Worm (Caenorhabditis elegans) whole organism, L1 larva: ENCODE data around the gene add-1.

Experiments used
- C04F5.9 ChIP-seq: sonication (generic microtip); optimal IDR thresholded peaks from 2 replicates; lab custom pipeline; 2016; ENCODE audit warnings: missing genetic modification characterization, missing compliant biosample characterization
- C16A3.4 ChIP-seq: fragments of 150-350 bp; optimal IDR thresholded peaks from 2 replicates; lab custom pipeline; 2014; ENCODE audit warnings: missing biosample characterization, missing genetic modification characterization
- aha-1 ChIP-seq: fragments of 150-350 bp; optimal IDR thresholded peaks from 2 replicates; lab custom pipeline; 2014; ENCODE audit warnings: missing biosample characterization, missing genetic modification characterization
- alr-1 ChIP-seq: fragments of 200-800 bp; sonication (Bioruptor generic); optimal IDR thresholded peaks from 2 replicates; lab custom pipeline; 2018; ENCODE audit warnings: borderline replicate concordance, mild to moderate bottlenecking, missing genetic modification characterization, missing compliant biosample characterization
- ama-1 ChIP-seq: fragments of 150-350 bp; optimal IDR thresholded peaks from 2 replicates; lab custom pipeline; 2014
- blmp-1 ChIP-seq: fragments of 150-350 bp; optimal IDR thresholded peaks from 2 replicates; lab custom pipeline; 2014; ENCODE audit warnings: missing biosample characterization, missing genetic modification characterization
- ceh-8 ChIP-seq: fragments of 200-800 bp; sonication (Bioruptor generic); optimal IDR thresholded peaks from 2 replicates; lab custom pipeline; 2018; ENCODE audit warnings: mild to moderate bottlenecking, missing genetic modification characterization, moderate library complexity, missing compliant biosample characterization
- ceh-82 ChIP-seq, 3 experiments: fragments of 150-350 bp in 1 of 3; sonication (generic microtip) in 2 of 3; optimal IDR thresholded peaks; 2 replicates each; lab custom pipeline; 2014 to 2017; ENCODE audit warnings: missing biosample characterization in 3 of 3, missing genetic modification characterization in 3 of 3
- ceh-88 ChIP-seq: fragments of 200-800 bp; sonication (Bioruptor generic); IDR thresholded peaks from 2 replicates; pipeline ENCODE4 v1.3.6; 2022; ENCODE audit warnings: missing genetic modification characterization, missing compliant biosample characterization
- dpl-1 ChIP-seq, 3 experiments: fragments of 150-350 bp in 2 of 3; sonication (generic microtip) in 1 of 3; optimal IDR thresholded peaks; 2 replicates each; lab custom pipeline; 2014 to 2017; ENCODE audit warnings: missing biosample characterization in 3 of 3, missing genetic modification characterization in 3 of 3, missing genetic modification reagents in 3 of 3
- dsc-1 ChIP-seq: sonication (generic microtip); optimal IDR thresholded peaks from 2 replicates; lab custom pipeline; 2016; ENCODE audit warnings: mild to moderate bottlenecking, missing genetic modification characterization, missing compliant biosample characterization
- efl-3 ChIP-seq: fragments of 200-800 bp; sonication (Bioruptor generic); optimal IDR thresholded peaks from 2 replicates; lab custom pipeline; 2018; ENCODE audit warnings: mild to moderate bottlenecking, missing genetic modification characterization, missing compliant biosample characterization
- elt-2 ChIP-seq: sonication (generic microtip); optimal IDR thresholded peaks from 2 replicates; lab custom pipeline; 2016; ENCODE audit warnings: missing genetic modification characterization, mild to moderate bottlenecking, inconsistent platforms, missing compliant biosample characterization, missing genetic modification reagents
- elt-3 ChIP-seq, 6 experiments: fragments of 150-350 bp in 1 of 6; sonication (generic microtip); optimal IDR thresholded peaks; 2 replicates each; lab custom pipeline; 2017 to 2018; ENCODE audit warnings: missing biosample characterization in 6 of 6, missing genetic modification characterization in 6 of 6, inconsistent platforms in 1 of 6
- grh-1 ChIP-seq: fragments of 200-800 bp; sonication (Bioruptor generic); IDR thresholded peaks from 2 replicates; pipeline ENCODE4 v1.3.6; 2022; ENCODE audit warnings: missing genetic modification reagents, missing genetic modification characterization, missing compliant biosample characterization
- hpl-2 ChIP-seq: fragments of 150-350 bp; optimal IDR thresholded peaks from 2 replicates; lab custom pipeline; 2014; ENCODE audit warnings: missing biosample characterization, missing genetic modification reagents, missing genetic modification characterization
- irx-1 ChIP-seq: sonication (generic microtip); optimal IDR thresholded peaks from 2 replicates; lab custom pipeline; 2016; ENCODE audit warnings: missing genetic modification characterization, missing compliant biosample characterization
- isw-1 ChIP-seq: fragments of 200-800 bp; sonication (Bioruptor generic); IDR thresholded peaks from 2 replicates; pipeline ENCODE4 v1.3.6; 2022; ENCODE audit warnings: missing genetic modification characterization, missing compliant biosample characterization
- lin-13 ChIP-seq: fragments of 150-350 bp; optimal IDR thresholded peaks from 2 replicates; lab custom pipeline; 2014; ENCODE audit warnings: missing biosample characterization, missing genetic modification reagents, missing genetic modification characterization
- lin-14 ChIP-seq: fragments of 200-800 bp; sonication (Bioruptor generic); optimal IDR thresholded peaks from 2 replicates; lab custom pipeline; 2018; ENCODE audit warnings: mild to moderate bottlenecking, missing genetic modification characterization, moderate library complexity, missing compliant biosample characterization
- lin-15B ChIP-seq: fragments of 150-350 bp; sonication (generic microtip); optimal IDR thresholded peaks from 3 replicates; lab custom pipeline; 2014; ENCODE audit warnings: missing biosample characterization, missing genetic modification characterization
- lin-35 ChIP-seq, 2 experiments: fragments of 150-350 bp; optimal IDR thresholded peaks; 2 replicates each; lab custom pipeline; 2014; ENCODE audit warnings: missing biosample characterization in 2 of 2, missing genetic modification characterization in 2 of 2, missing genetic modification reagents in 2 of 2
- lin-39 ChIP-seq: fragments of 150-350 bp; optimal IDR thresholded peaks from 2 replicates; lab custom pipeline; 2014; ENCODE audit warnings: missing biosample characterization, missing genetic modification reagents, missing genetic modification characterization
- mef-2 ChIP-seq: fragments of 150-350 bp; optimal IDR thresholded peaks from 2 replicates; lab custom pipeline; 2014; ENCODE audit warnings: missing biosample characterization, missing genetic modification characterization
- mep-1 ChIP-seq: fragments of 150-350 bp; optimal IDR thresholded peaks from 2 replicates; lab custom pipeline; 2014; ENCODE audit warnings: missing biosample characterization, missing genetic modification characterization
- nhr-11 ChIP-seq: fragments of 150-350 bp; optimal IDR thresholded peaks from 2 replicates; lab custom pipeline; 2014; ENCODE audit warnings: missing biosample characterization, missing genetic modification characterization
- nhr-19 ChIP-seq: fragments of 200-800 bp; sonication (Bioruptor generic); conservative IDR thresholded peaks from 2 replicates; pipeline ENCODE4 v1.3.6; 2022; ENCODE audit warnings: missing genetic modification characterization, missing compliant biosample characterization
- nhr-20 ChIP-seq: sonication (generic microtip); optimal IDR thresholded peaks from 2 replicates; lab custom pipeline; 2016; ENCODE audit warnings: mild to moderate bottlenecking, missing genetic modification characterization, missing compliant biosample characterization
- nhr-237 ChIP-seq: fragments of 150-350 bp; optimal IDR thresholded peaks from 2 replicates; lab custom pipeline; 2014; ENCODE audit warnings: missing biosample characterization, missing genetic modification characterization
- nhr-28 ChIP-seq: fragments of 150-350 bp; optimal IDR thresholded peaks from 2 replicates; lab custom pipeline; 2014; ENCODE audit warnings: missing biosample characterization, missing genetic modification characterization
- nhr-47 ChIP-seq: sonication (generic microtip); optimal IDR thresholded peaks from 2 replicates; lab custom pipeline; 2016; ENCODE audit warnings: mild to moderate bottlenecking, missing genetic modification characterization, moderate library complexity, missing compliant biosample characterization
- nhr-71 ChIP-seq: sonication (generic microtip); optimal IDR thresholded peaks from 2 replicates; lab custom pipeline; 2016; ENCODE audit warnings: mild to moderate bottlenecking, missing genetic modification characterization, moderate library complexity, missing compliant biosample characterization
- nhr-76 ChIP-seq: sonication (generic microtip); optimal IDR thresholded peaks from 2 replicates; lab custom pipeline; 2017; ENCODE audit warnings: missing biosample characterization, missing genetic modification characterization
- nhr-77 ChIP-seq: fragments of 150-350 bp; optimal IDR thresholded peaks from 2 replicates; lab custom pipeline; 2014; ENCODE audit warnings: missing biosample characterization, missing genetic modification characterization
- nhr-85 ChIP-seq: sonication (generic microtip); peaks from one replicate; lab custom pipeline; 2016; ENCODE audit warnings: missing genetic modification characterization, inconsistent platforms, missing compliant biosample characterization
- pag-3 ChIP-seq: sonication (generic microtip); optimal IDR thresholded peaks from 2 replicates; lab custom pipeline; 2017; ENCODE audit warnings: missing genetic modification characterization, mild to moderate bottlenecking, missing compliant biosample characterization, antibody characterized with exemption, borderline replicate concordance; ENCODE audit not compliant: insufficient read depth
- pax-3 ChIP-seq: fragments of 200-800 bp; sonication (Bioruptor generic); optimal IDR thresholded peaks from 2 replicates; lab custom pipeline; 2018; ENCODE audit warnings: mild to moderate bottlenecking, missing genetic modification characterization, moderate library complexity, missing compliant biosample characterization
- rnt-1 ChIP-seq: sonication (generic microtip); optimal IDR thresholded peaks from 2 replicates; lab custom pipeline; 2016; ENCODE audit warnings: mild to moderate bottlenecking, missing genetic modification characterization, moderate library complexity, missing compliant biosample characterization
- snpc-4 ChIP-seq: fragments of 150-350 bp; optimal IDR thresholded peaks from 2 replicates; lab custom pipeline; 2014; ENCODE audit warnings: missing biosample characterization, missing genetic modification characterization
- snu-23 ChIP-seq: sonication (generic microtip); optimal IDR thresholded peaks from 2 replicates; lab custom pipeline; 2016; ENCODE audit warnings: missing genetic modification characterization, missing compliant biosample characterization
- sox-4 ChIP-seq: sonication (generic microtip); optimal IDR thresholded peaks from 2 replicates; lab custom pipeline; 2016; ENCODE audit warnings: missing genetic modification characterization, missing compliant biosample characterization
- swsn-7 ChIP-seq: sonication (generic microtip); optimal IDR thresholded peaks from 2 replicates; lab custom pipeline; 2016; ENCODE audit warnings: missing genetic modification characterization, missing compliant biosample characterization
- tbx-2 ChIP-seq: sonication (generic microtip); optimal IDR thresholded peaks from 2 replicates; lab custom pipeline; 2016; ENCODE audit warnings: missing genetic modification characterization, missing compliant biosample characterization
- unc-30 ChIP-seq: sonication (generic microtip); optimal IDR thresholded peaks from 2 replicates; lab custom pipeline; 2017; ENCODE audit warnings: missing biosample characterization, missing genetic modification characterization
- unc-86 ChIP-seq: sonication (generic microtip); optimal IDR thresholded peaks from 2 replicates; lab custom pipeline; 2016; ENCODE audit warnings: missing genetic modification characterization, missing compliant biosample characterization
- unc-98 ChIP-seq: fragments of 200-800 bp; sonication (Bioruptor generic); IDR thresholded peaks from 2 replicates; pipeline ENCODE4 v1.3.6; 2022; ENCODE audit warnings: missing genetic modification characterization, missing compliant biosample characterization
- ztf-4 ChIP-seq: fragments of 150-350 bp; optimal IDR thresholded peaks from 2 replicates; lab custom pipeline; 2014; ENCODE audit warnings: missing biosample characterization, missing genetic modification characterization

add-1 gene

ce11 chrX:4885651-4886050, 25.8 kb upstream of the add-1 start, which contains the start of gene arrd-23:
TSS of gene arrd-23 (plus strand) at chrX:4885951.
- no peak for TF ChIP-seq nhr-237 (tag; lab: Kevin White, UChicago)
- no peak for TF ChIP-seq nhr-76
- no peak for TF ChIP-seq irx-1 (tag; lab: Kevin White, UChicago)
- no peak for TF ChIP-seq nhr-47 (tag; lab: Kevin White, UChicago)
- no peak for TF ChIP-seq nhr-71 (tag; lab: Kevin White, UChicago)
- TF ChIP-seq snu-23 (GFP tag; lab: Kevin White, UChicago), result no peak
- no peak for TF ChIP-seq isw-1 (GFP tag; lab: Robert Waterston, UW)
- no peak for TF ChIP-seq nhr-77 (tag; lab: Kevin White, UChicago)
- TF ChIP-seq ama-1 (lab: Kevin White, UChicago), result no peak
- TF ChIP-seq hpl-2 (GFP tag; lab: Kevin White, UChicago), result no peak
- no peak for TF ChIP-seq ztf-4 (tag; lab: Kevin White, UChicago)
- TF ChIP-seq C16A3.4 (tag; lab: Kevin White, UChicago), result no peak
- TF ChIP-seq lin-39 (tag; lab: Kevin White, UChicago), result no peak
- TF ChIP-seq unc-86 (tag; lab: Kevin White, UChicago), result no peak
- no peak for TF ChIP-seq unc-98
- no peak for TF ChIP-seq grh-1 (GFP tag; lab: Robert Waterston, UW)
- TF ChIP-seq dsc-1, result no peak

- TF ChIP-seq rnt-1 (tag; lab: Kevin White, UChicago) (no peak), dpl-1 (GFP tag; optimal IDR thresholded peaks at IDR 0.05; lab: Kevin White, UChicago) (no peak), ceh-82 (tag; optimal IDR thresholded peaks at IDR 0.05; lab: Kevin White, UChicago) (no peak), pag-3 (tag; lab: Kevin White, UChicago) (no peak), ceh-8 (GFP tag; lab: Kevin White, UChicago) (no peak), nhr-11 (no peak), blmp-1 (no peak), mef-2 (tag; lab: Kevin White, UChicago) (no peak), snpc-4 (tag; lab: Kevin White, UChicago) (no peak), sox-4 (tag; lab: Kevin White, UChicago) (no peak), unc-98 (no peak), ztf-4 (tag; lab: Kevin White, UChicago) (no peak), C16A3.4 (tag; lab: Kevin White, UChicago) (no peak)
- TF ChIP-seq, all 84 proteins: peak for 0
Observed at ce11 chrX:4881310-4881709, 21.5 kb upstream of the add-1 start.

- TF ChIP-seq nhr-85 (peak; percentile 19), lin-35 (GFP tag; optimal IDR thresholded peaks at IDR 0.05; lab: Kevin White, UChicago) (no peak)
Observed at ce11 chrX:4879998-4880397, 20.2 kb upstream of the add-1 start.

ce11 chrX:4876904-4877303, 17.1 kb upstream of the add-1 start, which contains the start of gene tsp-14:
TSS of gene tsp-14 (minus strand) at chrX:4876965.
- no peak for TF ChIP-seq nhr-20 (tag; lab: Kevin White, UChicago)
- no peak for TF ChIP-seq isw-1 (GFP tag; lab: Robert Waterston, UW)
- TF ChIP-seq tbx-2 (tag; lab: Kevin White, UChicago), result no peak
- no peak for TF ChIP-seq pax-3 (tag; lab: Kevin White, UChicago)
- peak; percentile 88 for TF ChIP-seq nhr-85
- no peak for TF ChIP-seq pag-3 (tag; lab: Kevin White, UChicago)
- TF ChIP-seq nhr-77 (tag; lab: Kevin White, UChicago), result no peak
- TF ChIP-seq aha-1 (tag; lab: Kevin White, UChicago), result no peak
- no peak for TF ChIP-seq unc-30
- TF ChIP-seq lin-13 (GFP tag; lab: Kevin White, UChicago), result no peak
- no peak for TF ChIP-seq ceh-88 (GFP tag; lab: Robert Waterston, UW)
- peak; percentile 79 for TF ChIP-seq blmp-1
- TF ChIP-seq unc-98, result no peak
- no peak for TF ChIP-seq elt-2 (tag; lab: Kevin White, UChicago)
- TF ChIP-seq lin-14 (GFP tag; lab: Kevin White, UChicago), result peak; percentile 81
- no peak for TF ChIP-seq lin-15B (tag; lab: Kevin White, UChicago)
- TF ChIP-seq nhr-19, result no peak
- TF ChIP-seq hpl-2 (GFP tag; lab: Kevin White, UChicago), result no peak
- TF ChIP-seq C04F5.9 (tag; lab: Kevin White, UChicago), result no peak
- peak; percentile 36 for TF ChIP-seq mep-1
- peak in 1 of 6 experiments; percentile 3 for TF ChIP-seq elt-3 (tag; optimal IDR thresholded peaks at IDR 0.05; lab: Kevin White, UChicago)
- TF ChIP-seq unc-86 (tag; lab: Kevin White, UChicago), result no peak
- TF ChIP-seq sox-4 (tag; lab: Kevin White, UChicago), result no peak
- TF ChIP-seq swsn-7, result no peak
- no peak for TF ChIP-seq alr-1 (tag; lab: Kevin White, UChicago)
- TF ChIP-seq efl-3 (GFP tag; lab: Kevin White, UChicago), result no peak
- TF ChIP-seq dpl-1 (GFP tag; optimal IDR thresholded peaks at IDR 0.05; lab: Kevin White, UChicago), result no peak
- no peak for TF ChIP-seq nhr-28 (tag; lab: Kevin White, UChicago)
